Worm (Caenorhabditis elegans): ENCODE results near the gene srx-131.

The srx-131 gene

ce11 chrV:13816877-13817276 is 28.4 kb upstream of the srx-131 start, which contains the start of gene F55B12.2:
F55B12.2 (minus strand) TSS chrV:13816977.
- no peak for TF ChIP-seq tra-4 (tag; optimal IDR thresholded peaks at IDR 0.05)
- no peak for TF ChIP-seq scrt-1 (GFP tag; IDR thresholded peaks at IDR 0.05)
- TF ChIP-seq pes-1 (GFP tag; IDR thresholded peaks at IDR 0.05), result no peak
- TF ChIP-seq ama-1 (optimal IDR thresholded peaks at IDR 0.05), result no peak
- TF ChIP-seq tbx-11 (GFP tag; IDR thresholded peaks at IDR 0.05), result no peak
- TF ChIP-seq ets-7 (tag; optimal IDR thresholded peaks at IDR 0.05), result no peak
- no peak for TF ChIP-seq F13C5.2 (tag; optimal IDR thresholded peaks at IDR 0.05)
- no peak for TF ChIP-seq flt-1 (GFP tag; IDR thresholded peaks at IDR 0.05)
- no peak for TF ChIP-seq hnd-1 (tag; optimal IDR thresholded peaks at IDR 0.05)

- TF ChIP-seq sea-1 (GFP tag; conservative IDR thresholded peaks at IDR 0.05) (no peak), F13C5.2 (tag; optimal IDR thresholded peaks at IDR 0.05) (peak; percentile 30), ceh-13 (GFP tag; optimal IDR thresholded peaks at IDR 0.05) (no peak), scrt-1 (GFP tag; IDR thresholded peaks at IDR 0.05) (no peak), tbx-11 (GFP tag; IDR thresholded peaks at IDR 0.05) (no peak), hnd-1 (tag; optimal IDR thresholded peaks at IDR 0.05) (no peak), pes-1 (GFP tag; IDR thresholded peaks at IDR 0.05) (no peak), tra-4 (tag; optimal IDR thresholded peaks at IDR 0.05) (no peak)
Measured at ce11 chrV:13818824-13819408, 26.3 kb upstream of the srx-131 start, which contains the start of gene sel-10. sel-10 (plus strand) TSS chrV:13819361.

ce11 chrV:13822752-13823151 is 22.5 kb upstream of the srx-131 start, which contains the start of gene hpo-31:
hpo-31 (plus strand) TSS chrV:13823052.
- TF ChIP-seq F13C5.2 (tag; optimal IDR thresholded peaks at IDR 0.05), result no peak
- no peak for TF ChIP-seq aly-1 (tag; optimal IDR thresholded peaks at IDR 0.05)
- TF ChIP-seq tbx-11 (GFP tag; IDR thresholded peaks at IDR 0.05), result no peak
- TF ChIP-seq sea-1 (GFP tag; conservative IDR thresholded peaks at IDR 0.05), result no peak
- TF ChIP-seq hnd-1 (tag; optimal IDR thresholded peaks at IDR 0.05), result no peak
- TF ChIP-seq tra-4 (tag; optimal IDR thresholded peaks at IDR 0.05), result no peak
- TF ChIP-seq ets-7 (tag; optimal IDR thresholded peaks at IDR 0.05), result no peak
- no peak for TF ChIP-seq flt-1 (GFP tag; IDR thresholded peaks at IDR 0.05)
- no peak for TF ChIP-seq hmbx-1 (tag; optimal IDR thresholded peaks at IDR 0.05)
- no peak for TF ChIP-seq pes-1 (GFP tag; IDR thresholded peaks at IDR 0.05)
- TF ChIP-seq scrt-1 (GFP tag; IDR thresholded peaks at IDR 0.05), result no peak
- no peak for TF ChIP-seq ama-1 (optimal IDR thresholded peaks at IDR 0.05)
- no peak for TF ChIP-seq B0310.2 (tag; optimal IDR thresholded peaks at IDR 0.05)
- no peak for TF ChIP-seq ceh-13 (GFP tag; optimal IDR thresholded peaks at IDR 0.05)
- no peak for TF ChIP-seq ceh-36 (tag; optimal IDR thresholded peaks at IDR 0.05)
- no peak for TF ChIP-seq hmg-4 (GFP tag; optimal IDR thresholded peaks at IDR 0.05)
- TF ChIP-seq tbx-37 (GFP tag; conservative IDR thresholded peaks at IDR 0.05), result no peak

ce11 chrV:13827920-13828319 is 17.3 kb upstream of the srx-131 start, which contains the start of gene nrf-5:
nrf-5 (plus strand) TSS chrV:13828267.
- no peak for TF ChIP-seq tbx-11 (GFP tag; IDR thresholded peaks at IDR 0.05)
- no peak for TF ChIP-seq ama-1 (optimal IDR thresholded peaks at IDR 0.05)
- no peak for TF ChIP-seq sea-1 (GFP tag; conservative IDR thresholded peaks at IDR 0.05)
- TF ChIP-seq pes-1 (GFP tag; IDR thresholded peaks at IDR 0.05), result no peak
- no peak for TF ChIP-seq scrt-1 (GFP tag; IDR thresholded peaks at IDR 0.05)
- no peak for TF ChIP-seq tbx-37 (GFP tag; conservative IDR thresholded peaks at IDR 0.05)
- no peak for TF ChIP-seq flt-1 (GFP tag; IDR thresholded peaks at IDR 0.05)
- no peak for TF ChIP-seq ets-7 (tag; optimal IDR thresholded peaks at IDR 0.05)
- TF ChIP-seq tra-4 (tag; optimal IDR thresholded peaks at IDR 0.05), result no peak
- no peak for TF ChIP-seq hmbx-1 (tag; optimal IDR thresholded peaks at IDR 0.05)

ce11 chrV:13830813-13831212 is 14.4 kb upstream of the srx-131 start, which contains the start of gene str-165:
str-165 (plus strand) TSS chrV:13831113.
- TF ChIP-seq hmg-4 (GFP tag; optimal IDR thresholded peaks at IDR 0.05) (no peak), B0310.2 (tag; optimal IDR thresholded peaks at IDR 0.05) (no peak)

- TF ChIP-seq ama-1 (optimal IDR thresholded peaks at IDR 0.05) (no peak), flt-1 (GFP tag; IDR thresholded peaks at IDR 0.05) (no peak)
Measured at ce11 chrV:13833951-13834350, 11.3 kb upstream of the srx-131 start, which contains the start of gene srx-129. srx-129 (plus strand) TSS chrV:13834251.

ce11 chrV:13837173-13837572 is 8.1 kb upstream of the srx-131 start, which contains the start of gene srx-128:
srx-128 (plus strand) TSS chrV:13837473.
- TF ChIP-seq sea-1 (GFP tag; conservative IDR thresholded peaks at IDR 0.05) (no peak), ama-1 (optimal IDR thresholded peaks at IDR 0.05) (no peak), ceh-36 (tag; optimal IDR thresholded peaks at IDR 0.05) (no peak), hmbx-1 (tag; optimal IDR thresholded peaks at IDR 0.05) (no peak), tbx-37 (GFP tag; conservative IDR thresholded peaks at IDR 0.05) (no peak), ceh-13 (GFP tag; optimal IDR thresholded peaks at IDR 0.05) (no peak), tra-4 (tag; optimal IDR thresholded peaks at IDR 0.05) (no peak), F13C5.2 (tag; optimal IDR thresholded peaks at IDR 0.05) (no peak), scrt-1 (GFP tag; IDR thresholded peaks at IDR 0.05) (no peak), ets-7 (tag; optimal IDR thresholded peaks at IDR 0.05) (no peak)

- TF ChIP-seq tra-4 (tag; optimal IDR thresholded peaks at IDR 0.05) (no peak), F13C5.2 (tag; optimal IDR thresholded peaks at IDR 0.05) (no peak), ceh-13 (GFP tag; optimal IDR thresholded peaks at IDR 0.05) (no peak), sea-1 (GFP tag; conservative IDR thresholded peaks at IDR 0.05) (no peak), hmbx-1 (tag; optimal IDR thresholded peaks at IDR 0.05) (no peak), ets-7 (tag; optimal IDR thresholded peaks at IDR 0.05) (no peak), aly-1 (tag; optimal IDR thresholded peaks at IDR 0.05) (no peak), hmg-4 (GFP tag; optimal IDR thresholded peaks at IDR 0.05) (no peak), tbx-11 (GFP tag; IDR thresholded peaks at IDR 0.05) (no peak), ceh-36 (tag; optimal IDR thresholded peaks at IDR 0.05) (no peak), hnd-1 (tag; optimal IDR thresholded peaks at IDR 0.05) (no peak), B0310.2 (tag; optimal IDR thresholded peaks at IDR 0.05) (no peak), tbx-37 (GFP tag; conservative IDR thresholded peaks at IDR 0.05) (no peak)
Measured at ce11 chrV:13839433-13839832, 5.8 kb upstream of the srx-131 start, which contains the start of gene F55B12.10. F55B12.10 (plus strand) TSS chrV:13839733.
